Worm (Caenorhabditis elegans) whole organism, mixed stage, embryonic: ENCODE results near the gene spon-1.

ENCODE experiments used
- M03D4.4 ChIP-seq: sonication (generic microtip); optimal IDR thresholded peaks from 2 replicates; lab custom pipeline; 2017; ENCODE audit warnings: mild to moderate bottlenecking, missing genetic modification characterization, missing compliant biosample characterization
- bed-3 ChIP-seq: fragments of 200-800 bp; sonication (Bioruptor generic); optimal IDR thresholded peaks from 3 replicates; lab custom pipeline; 2018; ENCODE audit warnings: mild to moderate bottlenecking, missing genetic modification characterization, moderate library complexity, missing compliant biosample characterization
- blmp-1 ChIP-seq: fragments of 150-350 bp; optimal IDR thresholded peaks from 2 replicates; lab custom pipeline; 2014; ENCODE audit warnings: missing biosample characterization, missing genetic modification characterization
- ceh-39 ChIP-seq: fragments of 150-350 bp; optimal IDR thresholded peaks from 2 replicates; lab custom pipeline; 2014; ENCODE audit warnings: missing biosample characterization, missing genetic modification characterization
- ceh-43 ChIP-seq: fragments of 200-800 bp; sonication (Bioruptor generic); optimal IDR thresholded peaks from 2 replicates; lab custom pipeline; 2018; ENCODE audit warnings: mild to moderate bottlenecking, missing genetic modification characterization, moderate library complexity, missing compliant biosample characterization
- ceh-83 ChIP-seq: fragments of 200-800 bp; sonication (Bioruptor generic); optimal IDR thresholded peaks from 2 replicates; lab custom pipeline; 2018; ENCODE audit warnings: mild to moderate bottlenecking, missing genetic modification characterization, missing compliant biosample characterization
- ces-1 ChIP-seq: fragments of 150-350 bp; optimal IDR thresholded peaks from 2 replicates; lab custom pipeline; 2014; ENCODE audit warnings: missing biosample characterization, missing genetic modification reagents, missing genetic modification characterization
- cnd-1 ChIP-seq: fragments of 200-800 bp; sonication (Bioruptor generic); optimal IDR thresholded peaks from 2 replicates; lab custom pipeline; 2018; ENCODE audit warnings: mild to moderate bottlenecking, missing genetic modification characterization, missing compliant biosample characterization
- drap-1 ChIP-seq: fragments of 200-800 bp; sonication (Bioruptor generic); optimal IDR thresholded peaks from 3 replicates; lab custom pipeline; 2018; ENCODE audit warnings: mild to moderate bottlenecking, missing genetic modification characterization, missing compliant biosample characterization
- elt-1 ChIP-seq: sonication (generic microtip); optimal IDR thresholded peaks from 2 replicates; lab custom pipeline; 2017; ENCODE audit warnings: missing genetic modification characterization, mild to moderate bottlenecking, missing compliant biosample characterization, antibody characterized with exemption, moderate library complexity, borderline replicate concordance; ENCODE audit not compliant: insufficient read depth
- elt-3 ChIP-seq: fragments of 150-350 bp; optimal IDR thresholded peaks from 2 replicates; lab custom pipeline; 2014; ENCODE audit warnings: missing biosample characterization, missing genetic modification characterization
- flh-1 ChIP-seq: fragments of 200-800 bp; sonication (Bioruptor generic); optimal IDR thresholded peaks from 2 replicates; lab custom pipeline; 2018; ENCODE audit warnings: mild to moderate bottlenecking, missing genetic modification characterization, moderate library complexity, missing compliant biosample characterization
- ham-2 ChIP-seq: fragments of 200-800 bp; sonication (Bioruptor generic); optimal IDR thresholded peaks from 2 replicates; lab custom pipeline; 2018; ENCODE audit warnings: mild to moderate bottlenecking, missing genetic modification characterization, missing compliant biosample characterization
- hlh-1 ChIP-seq: fragments of 150-350 bp; optimal IDR thresholded peaks from 2 replicates; lab custom pipeline; 2014; ENCODE audit warnings: missing biosample characterization, missing genetic modification reagents, missing genetic modification characterization
- lin-13 ChIP-seq: fragments of 150-350 bp; optimal IDR thresholded peaks from 2 replicates; lab custom pipeline; 2014; ENCODE audit warnings: missing biosample characterization, missing genetic modification characterization
- lin-32 ChIP-seq: fragments of 200-800 bp; sonication (Bioruptor generic); optimal IDR thresholded peaks from 2 replicates; lab custom pipeline; 2018; ENCODE audit warnings: mild to moderate bottlenecking, missing genetic modification characterization, missing compliant biosample characterization
- lsy-2 ChIP-seq: fragments of 150-350 bp; optimal IDR thresholded peaks from 2 replicates; lab custom pipeline; 2014; ENCODE audit warnings: missing biosample characterization, missing genetic modification characterization
- mab-5 ChIP-seq: fragments of 150-350 bp; optimal IDR thresholded peaks from 2 replicates; lab custom pipeline; 2014; ENCODE audit warnings: missing biosample characterization, missing genetic modification characterization
- mep-1 ChIP-seq: fragments of 150-350 bp; optimal IDR thresholded peaks from 2 replicates; lab custom pipeline; 2017; ENCODE audit warnings: missing biosample characterization, missing genetic modification reagents, missing genetic modification characterization, inconsistent platforms
- mls-2 ChIP-seq: sonication (generic microtip); optimal IDR thresholded peaks from 2 replicates; lab custom pipeline; 2016; ENCODE audit warnings: mild to moderate bottlenecking, missing genetic modification characterization, moderate library complexity, missing compliant biosample characterization
- nhr-12 ChIP-seq: fragments of 150-350 bp; optimal IDR thresholded peaks from 2 replicates; lab custom pipeline; 2014; ENCODE audit warnings: missing biosample characterization, missing genetic modification characterization
- nhr-2 ChIP-seq: fragments of 150-350 bp; optimal IDR thresholded peaks from 2 replicates; lab custom pipeline; 2014; ENCODE audit warnings: missing biosample characterization, missing genetic modification characterization
- nhr-237 ChIP-seq: fragments of 150-350 bp; optimal IDR thresholded peaks from 2 replicates; lab custom pipeline; 2014; ENCODE audit warnings: missing biosample characterization, missing genetic modification characterization
- nhr-28 ChIP-seq: fragments of 150-350 bp; optimal IDR thresholded peaks from 2 replicates; lab custom pipeline; 2014; ENCODE audit warnings: missing biosample characterization, missing genetic modification characterization
- nhr-76 ChIP-seq: sonication (generic microtip); optimal IDR thresholded peaks from 2 replicates; lab custom pipeline; 2017; ENCODE audit warnings: missing biosample characterization, missing genetic modification characterization
- pha-4 ChIP-seq: fragments of 150-350 bp; optimal IDR thresholded peaks from 2 replicates; lab custom pipeline; 2018; ENCODE audit warnings: missing biosample characterization, missing genetic modification reagents, missing genetic modification characterization
- sem-2 ChIP-seq: fragments of 200-800 bp; sonication (Bioruptor generic); optimal IDR thresholded peaks from 2 replicates; lab custom pipeline; 2018; ENCODE audit warnings: mild to moderate bottlenecking, missing genetic modification characterization, missing compliant biosample characterization
- snpc-4 ChIP-seq: fragments of 150-350 bp; optimal IDR thresholded peaks from 2 replicates; lab custom pipeline; 2014; ENCODE audit warnings: missing biosample characterization, missing genetic modification characterization
- sptf-1 ChIP-seq: sonication (generic microtip); optimal IDR thresholded peaks from 2 replicates; lab custom pipeline; 2017; ENCODE audit warnings: mild to moderate bottlenecking, missing genetic modification characterization, moderate library complexity, missing compliant biosample characterization
- tbx-8 ChIP-seq: fragments of 200-800 bp; sonication (Bioruptor generic); optimal IDR thresholded peaks from 2 replicates; lab custom pipeline; 2018; ENCODE audit warnings: mild to moderate bottlenecking, missing genetic modification characterization, moderate library complexity, missing compliant biosample characterization
- unc-120 ChIP-seq: sonication (generic microtip); optimal IDR thresholded peaks from 2 replicates; lab custom pipeline; 2017; ENCODE audit warnings: missing genetic modification characterization, missing compliant biosample characterization; ENCODE audit not compliant: poor library complexity, severe bottlenecking
- unc-39 ChIP-seq: fragments of 150-350 bp; optimal IDR thresholded peaks from 2 replicates; lab custom pipeline; 2014; ENCODE audit warnings: missing biosample characterization, missing genetic modification characterization
- unc-62 ChIP-seq: fragments of 150-350 bp; optimal IDR thresholded peaks from 2 replicates; lab custom pipeline; 2014; ENCODE audit warnings: missing biosample characterization, missing genetic modification reagents, missing genetic modification characterization
- zip-8 ChIP-seq: fragments of 150-350 bp; optimal IDR thresholded peaks from 2 replicates; lab custom pipeline; 2014; ENCODE audit warnings: missing biosample characterization, missing genetic modification characterization
- ztf-11 ChIP-seq: fragments of 150-350 bp; optimal IDR thresholded peaks from 2 replicates; lab custom pipeline; 2014; ENCODE audit warnings: missing biosample characterization, missing genetic modification characterization

Gene spon-1

DNA sequence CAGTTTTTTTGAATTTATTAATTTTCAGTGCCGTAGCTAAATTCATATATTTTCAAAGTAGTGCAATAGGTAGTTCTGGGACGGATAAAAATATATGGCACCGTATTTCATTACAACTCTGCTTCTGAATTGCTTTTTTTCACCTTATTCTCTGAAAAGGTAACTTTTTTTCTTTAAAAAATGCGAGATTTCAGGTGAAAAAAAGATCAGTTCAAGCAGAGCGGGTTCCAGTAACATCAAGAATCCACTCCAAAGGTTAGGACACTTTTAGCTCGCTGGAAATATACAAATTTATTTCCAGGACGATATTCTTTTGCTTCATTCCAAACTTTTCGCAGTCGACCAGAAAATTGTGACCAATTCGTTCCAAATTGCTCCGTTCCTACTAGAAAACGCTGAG is 31.7 kb downstream of the spon-1 start, which contains the start of gene T07F8.1:
TSS of gene T07F8.1 (plus strand) at position 301 of the 400 bp plus-strand sequence.
- TF ChIP-seq ceh-43 (no peak), tbx-8 (GFP tag; lab: Kevin White, UChicago) (no peak), nhr-76 (tag; lab: Kevin White, UChicago) (no peak), snpc-4 (tag; lab: Kevin White, UChicago) (no peak), M03D4.4 (tag; lab: Kevin White, UChicago) (no peak), bed-3 (GFP tag; lab: Kevin White, UChicago) (no peak), sptf-1 (tag; lab: Kevin White, UChicago) (no peak), unc-39 (tag; lab: Kevin White, UChicago) (no peak), unc-62 (GFP tag; lab: Kevin White, UChicago) (no peak), mls-2 (no peak), lin-13 (tag; lab: Kevin White, UChicago) (no peak), nhr-2 (tag; lab: Kevin White, UChicago) (no peak), blmp-1 (tag; lab: Kevin White, UChicago) (no peak)

DNA sequence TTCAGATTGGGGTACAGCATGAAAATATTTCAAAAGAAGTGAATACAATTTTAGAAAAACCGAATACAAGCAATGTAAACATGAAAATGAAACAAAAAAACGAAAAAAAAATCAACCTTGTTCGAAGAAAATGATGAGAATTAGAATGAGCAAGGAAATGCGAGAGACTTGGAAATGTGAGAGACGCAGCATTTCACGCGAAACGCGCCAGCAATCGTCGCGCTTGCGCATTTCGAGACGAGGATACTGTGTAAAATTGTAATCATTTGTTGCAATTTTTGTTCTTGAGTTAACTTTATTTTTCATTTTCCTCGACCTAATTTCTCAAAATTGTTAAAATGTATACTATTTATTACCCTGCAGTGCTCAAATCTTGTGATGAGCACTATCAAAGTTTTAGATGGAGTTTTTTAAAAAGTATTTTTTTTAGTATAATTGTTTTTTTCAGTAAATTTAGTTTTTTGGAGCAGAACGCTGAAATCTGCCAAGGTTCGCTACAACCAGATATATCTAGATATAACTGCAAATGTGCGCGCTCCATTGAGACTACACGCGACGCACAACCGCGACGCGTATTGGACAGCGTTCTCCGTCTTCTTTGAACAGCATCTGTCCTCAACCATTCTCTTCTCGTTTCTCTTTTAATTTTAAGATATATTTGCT is 35.7 kb downstream of the spon-1 start, which contains the start of gene fust-1:
TSS of gene fust-1 (plus strand) at position 613 of the 663 bp plus-strand sequence.
- TF ChIP-seq lin-32 (GFP tag; lab: Kevin White, UChicago) (peak; percentile 20), mls-2 (peak; percentile 82), bed-3 (GFP tag; lab: Kevin White, UChicago) (peak; percentile 32), pha-4 (tag; lab: Kevin White, UChicago) (peak; percentile 97), lsy-2 (tag; lab: Kevin White, UChicago) (peak; percentile 93), elt-1 (tag; lab: Kevin White, UChicago) (no peak), ham-2 (GFP tag; lab: Kevin White, UChicago) (no peak), M03D4.4 (tag; lab: Kevin White, UChicago) (peak; percentile 74), mep-1 (peak; percentile 98), nhr-76 (tag; lab: Kevin White, UChicago) (no peak), ztf-11 (tag; lab: Kevin White, UChicago) (peak; percentile 32), unc-62 (GFP tag; lab: Kevin White, UChicago) (peak; percentile 14), drap-1 (peak; percentile 75), elt-3 (tag; lab: Kevin White, UChicago) (peak; percentile 31), blmp-1 (tag; lab: Kevin White, UChicago) (peak; percentile 32), sem-2 (GFP tag; lab: Kevin White, UChicago) (peak; percentile 52), lin-13 (tag; lab: Kevin White, UChicago) (peak; percentile 94), nhr-12 (tag; lab: Kevin White, UChicago) (peak; percentile 36), cnd-1 (tag; lab: Kevin White, UChicago) (peak; percentile 71), flh-1 (GFP tag; lab: Kevin White, UChicago) (no peak), nhr-28 (tag; lab: Kevin White, UChicago) (no peak), unc-39 (tag; lab: Kevin White, UChicago) (no peak), hlh-1 (peak; percentile 43), nhr-2 (tag; lab: Kevin White, UChicago) (peak; percentile 66), ces-1 (GFP tag; lab: Kevin White, UChicago) (peak; percentile 74), nhr-237 (peak; percentile 92), unc-120 (tag; lab: Kevin White, UChicago) (peak; percentile 37), mab-5 (no peak), ceh-83 (GFP tag; lab: Kevin White, UChicago) (peak; percentile 42), ceh-43 (peak; percentile 68), sptf-1 (tag; lab: Kevin White, UChicago) (peak; percentile 87), zip-8 (tag; lab: Kevin White, UChicago) (no peak), snpc-4 (tag; lab: Kevin White, UChicago) (no peak), ceh-39 (tag; lab: Kevin White, UChicago) (peak; percentile 48), tbx-8 (GFP tag; lab: Kevin White, UChicago) (peak; percentile 19)

DNA sequence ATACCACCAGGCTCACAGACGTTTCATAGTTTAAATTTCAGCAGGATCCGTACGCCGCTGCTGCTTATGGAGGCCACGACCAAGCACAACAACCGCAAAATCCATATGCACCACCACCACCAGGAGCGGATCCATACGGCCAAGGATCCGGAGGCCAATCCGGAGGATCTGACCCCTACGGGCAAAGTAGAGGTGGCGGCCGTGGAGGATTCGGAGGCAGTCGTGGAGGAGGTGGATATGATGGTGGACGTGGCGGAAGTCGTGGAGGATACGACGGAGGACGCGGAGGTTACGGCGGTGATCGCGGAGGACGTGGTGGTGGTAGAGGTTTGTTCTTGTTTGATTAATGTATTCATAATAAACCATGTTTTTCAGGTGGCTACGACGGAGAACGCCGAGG is 36.7 kb downstream of the spon-1 start:
- TF ChIP-seq sptf-1 (tag; lab: Kevin White, UChicago), result peak; percentile 1
